Worm (Caenorhabditis elegans) whole organism, L4/young adult: ENCODE measurements around the gene K01A6.5.

Experiments used
- W03F9.2 ChIP-seq: fragments of 150-350 bp; optimal IDR thresholded peaks from 2 replicates; lab custom pipeline; 2014; ENCODE audit warnings: missing biosample characterization, missing genetic modification characterization
- dao-5 ChIP-seq: sonication (generic microtip); optimal IDR thresholded peaks from 2 replicates; lab custom pipeline; 2016; ENCODE audit warnings: missing genotype, missing genetic modification characterization, moderate library complexity, missing compliant biosample characterization
- him-1 ChIP-seq: sonication (generic microtip); optimal IDR thresholded peaks from 2 replicates; lab custom pipeline; 2016; ENCODE audit warnings: missing genotype, missing genetic modification reagents, missing genetic modification characterization, missing compliant biosample characterization

ce11 chrIV:11710331-11710730, 32.2 kb upstream of the K01A6.5 start:
- TF ChIP-seq him-1 (tag; lab: Kevin White, UChicago) (no peak), W03F9.2 (tag; lab: Kevin White, UChicago) (no peak), dao-5 (no peak)
